Worm (Caenorhabditis elegans) whole organism, L4/young adult: Measurements from ENCODE around the gene C15C8.4.
A peak's percentile ranks its signal among the peaks of the same experiment; 100 is the strongest.

Experiments used
- W03F9.2 ChIP-seq: fragments of 150-350 bp; optimal IDR thresholded peaks from 2 replicates; lab custom pipeline; 2014; ENCODE audit warnings: missing biosample characterization, missing genetic modification characterization
- dao-5 ChIP-seq: sonication (generic microtip); optimal IDR thresholded peaks from 2 replicates; lab custom pipeline; 2016; ENCODE audit warnings: missing genotype, missing genetic modification characterization, moderate library complexity, missing compliant biosample characterization
- him-1 ChIP-seq: sonication (generic microtip); optimal IDR thresholded peaks from 2 replicates; lab custom pipeline; 2016; ENCODE audit warnings: missing genotype, missing genetic modification reagents, missing genetic modification characterization, missing compliant biosample characterization

The C15C8.4 gene

ce11 chrV:12701613-12702012 is 45.6 kb downstream of the C15C8.4 start:
- TF ChIP-seq W03F9.2 (tag; lab: Kevin White, UChicago), result no peak

- TF ChIP-seq W03F9.2 (tag; lab: Kevin White, UChicago) (no peak), him-1 (tag; lab: Kevin White, UChicago) (no peak), dao-5 (tag; lab: Kevin White, UChicago) (no peak)
Measured at ce11 chrV:12697364-12697901, 49.8 kb downstream of the C15C8.4 start, which contains the start of gene istr-1. TSS of gene istr-1 (plus strand) at chrV:12697858.

- TF ChIP-seq W03F9.2 (tag; lab: Kevin White, UChicago) (peak; percentile 62), dao-5 (tag; lab: Kevin White, UChicago) (no peak)
Measured at ce11 chrV:12696790-12697189, 50.5 kb downstream of the C15C8.4 start.

ce11 chrV:12695968-12696367 is 51.3 kb downstream of the C15C8.4 start, which contains the start of gene K10C8.4:
TSS of gene K10C8.4 (plus strand) at chrV:12696268.
- TF ChIP-seq him-1 (tag; lab: Kevin White, UChicago), result no peak
- TF ChIP-seq dao-5 (tag; lab: Kevin White, UChicago), result no peak
- no peak for TF ChIP-seq W03F9.2 (tag; lab: Kevin White, UChicago)
